Fruit fly (Drosophila melanogaster): ENCODE data around the gene CG3698.

CG3698 gene

dm6 chr3L:20771891-20772646 lies 26.1 kb downstream of the CG3698 start (continued):
- TF ChIP-seq CG14667 (GFP tag; IDR thresholded peaks at IDR 0.05) (no peak), CG12299 (tag; optimal IDR thresholded peaks at IDR 0.05) (peak; percentile 80), lmd (GFP tag; IDR thresholded peaks at IDR 0.05) (peak; percentile 76), CG8924 (tag; optimal IDR thresholded peaks at IDR 0.05) (peak; percentile 74), Vsx1 (GFP tag; optimal IDR thresholded peaks at IDR 0.05) (peak; percentile 79), vnd (GFP tag; IDR thresholded peaks at IDR 0.05; ENCODE audit: partially characterized antibody) (no peak), CG4424 (GFP tag; optimal IDR thresholded peaks at IDR 0.05) (peak; percentile 79), onecut (GFP tag; IDR thresholded peaks at IDR 0.05) (peak; percentile 81), Hr51 (GFP tag; optimal IDR thresholded peaks at IDR 0.05) (peak; percentile 37 to 85), pb (GFP tag; optimal IDR thresholded peaks at IDR 0.05) (peak; percentile 70), CHES-1-like (GFP tag; optimal IDR thresholded peaks at IDR 0.05) (peak; percentile 73), kni (GFP tag; optimal IDR thresholded peaks at IDR 0.05) (no peak), gfzf (GFP tag; optimal IDR thresholded peaks at IDR 0.05) (no peak), usp (GFP tag; optimal IDR thresholded peaks at IDR 0.05) (no peak), fd3F (GFP tag; optimal IDR thresholded peaks at IDR 0.05) (peak; percentile 75), nom (GFP tag; optimal IDR thresholded peaks at IDR 0.05) (peak; percentile 5), sr (GFP tag; IDR thresholded peaks at IDR 0.05) (no peak), CG1024 (GFP tag; IDR thresholded peaks at IDR 0.05) (peak; percentile 52), Bteb2 (GFP tag; optimal IDR thresholded peaks at IDR 0.05) (peak; percentile 50), CG12155 (GFP tag; optimal IDR thresholded peaks at IDR 0.05) (peak; percentile 71), CG13296 (GFP tag; optimal IDR thresholded peaks at IDR 0.05) (peak; percentile 60), CG3726 (GFP tag; IDR thresholded peaks at IDR 0.05) (0 out of 3 replicates have a peak, but pooled peaks have one; percentile 11), CG7928 (GFP tag; optimal IDR thresholded peaks at IDR 0.05) (peak; percentile 51), MBD-R2 (GFP tag; IDR thresholded peaks at IDR 0.05) (peak; percentile 46; the same call in 1 of the 2 replicates), Hey (tag; optimal IDR thresholded peaks at IDR 0.05) (no peak), CG12769 (tag; optimal IDR thresholded peaks at IDR 0.05) (peak; percentile 88), CG34422 (GFP tag; IDR thresholded peaks at IDR 0.05) (peak; percentile 87), chif (GFP tag; optimal IDR thresholded peaks at IDR 0.05) (peak; percentile 70 to 71), mirr (GFP tag; optimal IDR thresholded peaks at IDR 0.05) (peak; percentile 45), ab (GFP tag; optimal IDR thresholded peaks at IDR 0.05) (no peak), inv (GFP tag; IDR thresholded peaks at IDR 0.05; ENCODE audit: partially characterized antibody) (no peak), ara (GFP tag; IDR thresholded peaks at IDR 0.05) (peak; percentile 56; the same call in 1 of the 2 replicates), CG14710 (tag; optimal IDR thresholded peaks at IDR 0.05) (peak; percentile 73), yki (optimal IDR thresholded peaks at IDR 0.05) (no peak), CG8359 (GFP tag; optimal IDR thresholded peaks at IDR 0.05; ENCODE audit: borderline replicate concordance) (peak; percentile 30), CG11723 (GFP tag; optimal IDR thresholded peaks at IDR 0.05) (peak; percentile 4), E2f1 (GFP tag; IDR thresholded peaks at IDR 0.05) (peak; percentile 86), CG7987 (GFP tag; optimal IDR thresholded peaks at IDR 0.05) (peak; percentile 43), CG10462 (GFP tag; optimal IDR thresholded peaks at IDR 0.05) (peak; percentile 65), ERR (GFP tag; optimal IDR thresholded peaks at IDR 0.05) (peak; percentile 44), CG15601 (tag; optimal IDR thresholded peaks at IDR 0.05) (peak; percentile 55), cg (GFP tag; optimal IDR thresholded peaks at IDR 0.05) (peak; percentile 74), Doc2 (GFP tag; IDR thresholded peaks at IDR 0.05) (no peak), CG3163 (GFP tag; optimal IDR thresholded peaks at IDR 0.05) (peak; percentile 35), ssp (GFP tag; IDR thresholded peaks at IDR 0.05) (0 out of 2 replicates have a peak, but pooled peaks have one; percentile 38), ewg (GFP tag; optimal IDR thresholded peaks at IDR 0.05) (peak; percentile 60), NK7.1 (GFP tag; optimal IDR thresholded peaks at IDR 0.05) (peak; percentile 13), Hr78 (GFP tag; optimal IDR thresholded peaks at IDR 0.05) (no peak), CG30403 (GFP tag; optimal IDR thresholded peaks at IDR 0.05) (peak; percentile 85)

Data from whole organism, embryonic.